Worm (Caenorhabditis elegans) whole organism, L3 larva: ENCODE measurements around the gene asp-19.
A peak's percentile ranks its signal among the peaks of the same experiment; 100 is the strongest.

Source experiments
- ZK546.5 ChIP-seq: sonication (generic microtip); optimal IDR thresholded peaks from 2 replicates; lab custom pipeline; 2017; ENCODE audit warnings: missing biosample characterization, missing genetic modification characterization
- ama-1 ChIP-seq: fragments of 150-350 bp; optimal IDR thresholded peaks from 2 replicates; lab custom pipeline; 2018
- ceh-16 ChIP-seq: sonication (generic microtip); optimal IDR thresholded peaks from 2 replicates; lab custom pipeline; 2017; ENCODE audit warnings: missing biosample characterization, missing genetic modification characterization
- ceh-28 ChIP-seq: fragments of 150-350 bp; optimal IDR thresholded peaks from 2 replicates; lab custom pipeline; 2014; ENCODE audit warnings: missing biosample characterization, missing genetic modification reagents, missing genetic modification characterization
- daf-12 ChIP-seq: fragments of 150-350 bp; optimal IDR thresholded peaks from 2 replicates; lab custom pipeline; 2014; ENCODE audit warnings: missing biosample characterization, missing genetic modification reagents, missing genetic modification characterization
- egl-27 ChIP-seq: sonication (generic microtip); optimal IDR thresholded peaks from 4 replicates; lab custom pipeline; 2017; ENCODE audit warnings: missing biosample characterization, missing genetic modification reagents, missing genetic modification characterization
- egl-5 ChIP-seq: fragments of 150-350 bp; optimal IDR thresholded peaks from 2 replicates; lab custom pipeline; 2017; ENCODE audit warnings: missing biosample characterization, missing genetic modification reagents, missing genetic modification characterization, inconsistent platforms
- elt-1 ChIP-seq: fragments of 150-350 bp; optimal IDR thresholded peaks from 2 replicates; lab custom pipeline; 2014; ENCODE audit warnings: missing biosample characterization, missing genetic modification characterization
- elt-2 ChIP-seq: sonication (generic microtip); optimal IDR thresholded peaks from 2 replicates; lab custom pipeline; 2016; ENCODE audit warnings: missing genetic modification reagents, mild to moderate bottlenecking, missing genetic modification characterization, missing compliant biosample characterization
- eor-1 ChIP-seq, 2 experiments: fragments of 150-350 bp; optimal IDR thresholded peaks; 2 replicates each; lab custom pipeline; 2014 to 2018; ENCODE audit warnings: missing biosample characterization in 2 of 2, missing genetic modification characterization in 2 of 2
- fkh-10 ChIP-seq: sonication (generic microtip); optimal IDR thresholded peaks from 2 replicates; lab custom pipeline; 2017; ENCODE audit warnings: missing biosample characterization, missing genetic modification reagents, missing genetic modification characterization
- fos-1 ChIP-seq: fragments of 150-350 bp; optimal IDR thresholded peaks from 2 replicates; lab custom pipeline; 2014; ENCODE audit warnings: missing biosample characterization, missing genetic modification characterization
- hmg-11 ChIP-seq: sonication (generic microtip); optimal IDR thresholded peaks from 2 replicates; lab custom pipeline; 2016; ENCODE audit warnings: missing genetic modification characterization, missing compliant biosample characterization
- jun-1 ChIP-seq: fragments of 150-350 bp; optimal IDR thresholded peaks from 2 replicates; lab custom pipeline; 2014; ENCODE audit warnings: missing biosample characterization, missing genetic modification reagents, missing genetic modification characterization
- lin-39 ChIP-seq: fragments of 150-350 bp; optimal IDR thresholded peaks from 2 replicates; lab custom pipeline; 2018; ENCODE audit warnings: missing biosample characterization, missing genetic modification reagents, missing genetic modification characterization
- mdl-1 ChIP-seq: fragments of 150-350 bp; optimal IDR thresholded peaks from 2 replicates; lab custom pipeline; 2014; ENCODE audit warnings: missing biosample characterization, missing genetic modification characterization
- mml-1 ChIP-seq: fragments of 150-350 bp; sonication (generic microtip); optimal IDR thresholded peaks from 3 replicates; lab custom pipeline; 2014; ENCODE audit warnings: missing biosample characterization, missing genetic modification characterization
- nfya-1 ChIP-seq: sonication (generic microtip); optimal IDR thresholded peaks from 2 replicates; lab custom pipeline; 2017; ENCODE audit warnings: missing genetic modification characterization, mild to moderate bottlenecking, missing compliant biosample characterization, antibody characterized with exemption, moderate library complexity; ENCODE audit not compliant: insufficient read depth
- nhr-11 ChIP-seq: fragments of 150-350 bp; optimal IDR thresholded peaks from 2 replicates; lab custom pipeline; 2014; ENCODE audit warnings: missing biosample characterization, missing genetic modification characterization
- nhr-23 ChIP-seq: fragments of 150-350 bp; optimal IDR thresholded peaks from 2 replicates; lab custom pipeline; 2014; ENCODE audit warnings: missing biosample characterization, missing genetic modification reagents, missing genetic modification characterization
- nhr-237 ChIP-seq: fragments of 150-350 bp; optimal IDR thresholded peaks from 2 replicates; lab custom pipeline; 2014; ENCODE audit warnings: missing biosample characterization, missing genetic modification characterization
- nhr-43 ChIP-seq: sonication (generic microtip); optimal IDR thresholded peaks from 2 replicates; lab custom pipeline; 2016; ENCODE audit warnings: mild to moderate bottlenecking, missing genetic modification characterization, missing compliant biosample characterization; ENCODE audit not compliant: poor library complexity, severe bottlenecking
- nhr-67 ChIP-seq: fragments of 150-350 bp; optimal IDR thresholded peaks from 2 replicates; lab custom pipeline; 2014; ENCODE audit warnings: missing biosample characterization, missing genetic modification characterization
- nhr-77 ChIP-seq: fragments of 150-350 bp; optimal IDR thresholded peaks from 2 replicates; lab custom pipeline; 2014; ENCODE audit warnings: missing biosample characterization, missing genetic modification characterization
- pqm-1 ChIP-seq: fragments of 150-350 bp; optimal IDR thresholded peaks from 2 replicates; lab custom pipeline; 2017; ENCODE audit warnings: missing biosample characterization, missing genetic modification characterization, inconsistent platforms
- sea-2 ChIP-seq: fragments of 150-350 bp; sonication (generic microtip); optimal IDR thresholded peaks from 4 replicates; lab custom pipeline; 2014; ENCODE audit warnings: missing biosample characterization, missing genetic modification reagents, missing genetic modification characterization
- snpc-4 ChIP-seq: fragments of 150-350 bp; optimal IDR thresholded peaks from 2 replicates; lab custom pipeline; 2014; ENCODE audit warnings: missing biosample characterization, missing genetic modification characterization
- unc-62 ChIP-seq: fragments of 150-350 bp; sonication (generic microtip); optimal IDR thresholded peaks from 4 replicates; lab custom pipeline; 2014; ENCODE audit warnings: missing biosample characterization, missing genetic modification reagents, missing genetic modification characterization
- zag-1 ChIP-seq: fragments of 150-350 bp; optimal IDR thresholded peaks from 2 replicates; lab custom pipeline; 2014; ENCODE audit warnings: missing biosample characterization, missing genetic modification characterization
- ztf-11 ChIP-seq: fragments of 150-350 bp; optimal IDR thresholded peaks from 2 replicates; lab custom pipeline; 2014; ENCODE audit warnings: missing biosample characterization, missing genetic modification characterization
- ztf-4 ChIP-seq: fragments of 150-350 bp; optimal IDR thresholded peaks from 2 replicates; lab custom pipeline; 2014; ENCODE audit warnings: missing biosample characterization, missing genetic modification characterization

asp-19 gene

ce11 chrV:18710045-18710490 is 19.1 kb downstream of the asp-19 start:
- TF ChIP-seq snpc-4 (peak; percentile 27), hmg-11 (tag; lab: Kevin White, UChicago) (peak; percentile 19), nhr-23 (tag; lab: Kevin White, UChicago) (no peak)
- TF ChIP-seq, all 47 proteins: peak for 2

- TF ChIP-seq fkh-10 (GFP tag; lab: Kevin White, UChicago) (no peak), lin-39 (no peak), egl-5 (tag; lab: Kevin White, UChicago) (no peak), ama-1 (no peak), sea-2 (GFP tag; lab: Kevin White, UChicago) (no peak), nhr-11 (tag; lab: Kevin White, UChicago) (no peak), jun-1 (no peak), mdl-1 (tag; lab: Kevin White, UChicago) (no peak), ceh-16 (tag; lab: Kevin White, UChicago) (no peak), nfya-1 (no peak), ZK546.5 (tag; lab: Kevin White, UChicago) (no peak), nhr-23 (tag; lab: Kevin White, UChicago) (no peak), unc-62 (GFP tag; lab: Kevin White, UChicago) (no peak)
- TF ChIP-seq, all 47 proteins: peak for 0
These were observed 19.8 kb downstream of the asp-19 start, which contains the start of gene Y17D7C.6 for ce11 chrV:18709203-18709860. Y17D7C.6 (plus strand) TSS chrV:18709810.

- TF ChIP-seq mml-1 (tag; lab: Kevin White, UChicago): no peak
- TF ChIP-seq ztf-4 (tag; lab: Kevin White, UChicago): no peak
- TF ChIP-seq nhr-77 (tag; lab: Kevin White, UChicago): no peak
- TF ChIP-seq egl-27 (tag; lab: Kevin White, UChicago): no peak
- no peak for TF ChIP-seq nhr-67
- no peak for TF ChIP-seq nhr-237 (tag; lab: Kevin White, UChicago)
- TF ChIP-seq ztf-11: no peak
- TF ChIP-seq, all 47 proteins: peak for 0
These were observed 21.2 kb downstream of the asp-19 start for ce11 chrV:18708015-18708414.

ce11 chrV:18706063-18706620 is 23.0 kb downstream of the asp-19 start, which contains the start of gene Y17D7C.1:
Y17D7C.1 (plus strand) TSS chrV:18706570.
- TF ChIP-seq pqm-1 (tag; lab: Kevin White, UChicago) (no peak), ceh-28 (tag; lab: Kevin White, UChicago) (no peak), egl-5 (tag; lab: Kevin White, UChicago) (no peak), mdl-1 (tag; lab: Kevin White, UChicago) (no peak), egl-27 (tag; lab: Kevin White, UChicago) (no peak), nhr-77 (tag; lab: Kevin White, UChicago) (no peak), hmg-11 (tag; lab: Kevin White, UChicago) (no peak), sea-2 (GFP tag; lab: Kevin White, UChicago) (no peak), fos-1 (tag; lab: Kevin White, UChicago) (no peak), jun-1 (no peak), elt-1 (tag; lab: Kevin White, UChicago) (no peak), elt-2 (tag; lab: Kevin White, UChicago) (no peak), zag-1 (no peak), daf-12 (tag; lab: Kevin White, UChicago) (no peak), eor-1 (tag; optimal IDR thresholded peaks at IDR 0.05; lab: Kevin White, UChicago) (no peak)
- TF ChIP-seq, all 47 proteins: peak for 0

- no peak for TF ChIP-seq elt-1 (tag; lab: Kevin White, UChicago)
- no peak for TF ChIP-seq snpc-4
- TF ChIP-seq ama-1: no peak
- no peak for TF ChIP-seq fkh-10 (GFP tag; lab: Kevin White, UChicago)
- TF ChIP-seq ztf-4 (tag; lab: Kevin White, UChicago): no peak
- no peak for TF ChIP-seq pqm-1 (tag; lab: Kevin White, UChicago)
- no peak for TF ChIP-seq nhr-67
- no peak for TF ChIP-seq nhr-77 (tag; lab: Kevin White, UChicago)
- TF ChIP-seq nhr-43 (tag; lab: Kevin White, UChicago): no peak
- no peak for TF ChIP-seq zag-1
- no peak for TF ChIP-seq nfya-1
- no peak for TF ChIP-seq lin-39
- TF ChIP-seq ZK546.5 (tag; lab: Kevin White, UChicago): no peak
- no peak for TF ChIP-seq daf-12 (tag; lab: Kevin White, UChicago)
These were observed 23.7 kb downstream of the asp-19 start for ce11 chrV:18705319-18706062.
